Worm (Caenorhabditis elegans) whole organism, L4/young adult: Measurements from ENCODE around the gene ZK1307.9.

Experiments
- W03F9.2 ChIP-seq: fragments of 150-350 bp; optimal IDR thresholded peaks from 2 replicates; lab custom pipeline; 2014; ENCODE audit warnings: missing biosample characterization, missing genetic modification characterization
- dao-5 ChIP-seq: sonication (generic microtip); optimal IDR thresholded peaks from 2 replicates; lab custom pipeline; 2016; ENCODE audit warnings: missing genotype, missing genetic modification characterization, moderate library complexity, missing compliant biosample characterization
- him-1 ChIP-seq: sonication (generic microtip); optimal IDR thresholded peaks from 2 replicates; lab custom pipeline; 2016; ENCODE audit warnings: missing genotype, missing genetic modification reagents, missing genetic modification characterization, missing compliant biosample characterization

The ZK1307.9 gene

ce11 chrII:9700363-9700762, 51.1 kb downstream of the ZK1307.9 start, which contains the start of the genes Y53C12A.8 and Y53C12A.7:
Gene Y53C12A.8 (minus strand): TSS chrII:9700463.
Gene Y53C12A.7 (plus strand): TSS chrII:9700543.
- no peak for TF ChIP-seq him-1
- no peak for TF ChIP-seq dao-5 (tag; lab: Kevin White, UChicago)
- no peak for TF ChIP-seq W03F9.2 (tag; lab: Kevin White, UChicago)
